Fruit fly (Drosophila melanogaster): ENCODE data around the gene 5-HT2A.

5-HT2A gene

DNA sequence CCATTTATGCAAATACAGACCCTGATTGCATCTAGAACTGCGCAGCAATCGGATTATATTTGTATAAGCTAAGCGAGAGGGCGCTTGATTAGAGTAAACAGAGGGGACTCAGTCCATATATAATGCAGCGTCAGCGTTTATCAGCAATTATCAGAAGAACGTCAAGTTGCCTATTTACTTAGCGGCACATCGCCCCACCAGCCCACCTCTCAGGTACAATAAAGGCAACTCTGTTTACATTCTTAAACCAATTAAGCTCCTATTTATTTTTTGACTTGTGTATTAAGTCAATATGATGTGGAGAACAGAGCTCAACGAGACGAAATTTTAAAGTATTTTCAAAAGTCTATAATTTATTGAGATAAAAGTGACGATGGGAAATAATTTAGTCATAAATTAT lies 52.3 kb downstream of the 5-HT2A start (continued):
- TF ChIP-seq Hmr (GFP tag; optimal IDR thresholded peaks at IDR 0.05) = peak; percentile 90
- no peak for TF ChIP-seq Hmx (GFP tag; optimal IDR thresholded peaks at IDR 0.05)
- peak; percentile 91 for TF ChIP-seq CG10654 (GFP tag; optimal IDR thresholded peaks at IDR 0.05)
- peak; percentile 42 for TF ChIP-seq phol (tag; optimal IDR thresholded peaks at IDR 0.05)
- TF ChIP-seq MTF-1 (GFP tag; optimal IDR thresholded peaks at IDR 0.05; ENCODE audit: borderline replicate concordance) = peak; percentile 96
- TF ChIP-seq vvl (GFP tag; IDR thresholded peaks at IDR 0.05) = peak; percentile 72
- peak; percentile 90 for TF ChIP-seq Fer1 (GFP tag; optimal IDR thresholded peaks at IDR 0.05)
- no peak for TF ChIP-seq ap (GFP tag; IDR thresholded peaks at IDR 0.05)
- TF ChIP-seq pan (optimal IDR thresholded peaks at IDR 0.05) = no peak
- TF ChIP-seq pan (GFP tag; optimal IDR thresholded peaks at IDR 0.05 in 1 of 2, IDR thresholded peaks at IDR 0.05 in 1 of 2) = peak in 1 of 2 experiments; percentile 68
- TF ChIP-seq CG17328 (GFP tag; IDR thresholded peaks at IDR 0.05) = no peak
- TF ChIP-seq CG30020 (tag; optimal IDR thresholded peaks at IDR 0.05) = peak; percentile 24
- TF ChIP-seq HLH3B (GFP tag; IDR thresholded peaks at IDR 0.05) = peak; percentile 86; the same call in 1 of the 2 replicates
- TF ChIP-seq Doc2 (GFP tag; IDR thresholded peaks at IDR 0.05) = no peak
- peak; percentile 3 for TF ChIP-seq Lhr (GFP tag; optimal IDR thresholded peaks at IDR 0.05)
- TF ChIP-seq run (tag; optimal IDR thresholded peaks at IDR 0.05) = peak; percentile 58
- TF ChIP-seq sens-2 (GFP tag; IDR thresholded peaks at IDR 0.05) = no peak
- peak; percentile 48 for TF ChIP-seq CG34376 (GFP tag; optimal IDR thresholded peaks at IDR 0.05)
- TF ChIP-seq Max (GFP tag; optimal IDR thresholded peaks at IDR 0.05) = peak; percentile 89
- TF ChIP-seq CG1792 (GFP tag; optimal IDR thresholded peaks at IDR 0.05) = peak; percentile 94
- peak; percentile 44; the same call in 1 of the 2 replicates for TF ChIP-seq CG5953 (GFP tag; IDR thresholded peaks at IDR 0.05)
- TF ChIP-seq org-1 (GFP tag; optimal IDR thresholded peaks at IDR 0.05) = peak; percentile 83
- TF ChIP-seq danr (GFP tag; IDR thresholded peaks at IDR 0.05) = peak; percentile 60; the same call in 1 of the 2 replicates
- no peak for TF ChIP-seq CG9932 (GFP tag; IDR thresholded peaks at IDR 0.05)
- no peak for TF ChIP-seq zfh2 (GFP tag; optimal IDR thresholded peaks at IDR 0.05)
- TF ChIP-seq ci (GFP tag; IDR thresholded peaks at IDR 0.05) = peak; percentile 69; the same call in 1 of the 3 replicates
- TF ChIP-seq CG1647 (GFP tag; optimal IDR thresholded peaks at IDR 0.05) = peak; percentile 88
- TF ChIP-seq tll (GFP tag; optimal IDR thresholded peaks at IDR 0.05) = no peak
- TF ChIP-seq Fer2 (tag; optimal IDR thresholded peaks at IDR 0.05) = peak; percentile 83
- peak; percentile 92 for TF ChIP-seq CG6813 (GFP tag; optimal IDR thresholded peaks at IDR 0.05)
- TF ChIP-seq CG2875 (GFP tag; optimal IDR thresholded peaks at IDR 0.05) = peak; percentile 91
- peak; percentile 62 for TF ChIP-seq disco-r (GFP tag; optimal IDR thresholded peaks at IDR 0.05)
- no peak for TF ChIP-seq CG14050 (GFP tag; IDR thresholded peaks at IDR 0.05)
- TF ChIP-seq slbo (GFP tag; IDR thresholded peaks at IDR 0.05) = no peak
- peak; percentile 50 for TF ChIP-seq Med (GFP tag)
- peak; percentile 45; the same call in 1 of the 2 replicates for TF ChIP-seq CG32772 (GFP tag; IDR thresholded peaks at IDR 0.05)
- TF ChIP-seq CG33213 (GFP tag; optimal IDR thresholded peaks at IDR 0.05) = peak; percentile 74
- TF ChIP-seq Sox100B (GFP tag; optimal IDR thresholded peaks at IDR 0.05) = peak; percentile 92
- TF ChIP-seq CG15073 (GFP tag; optimal IDR thresholded peaks at IDR 0.05) = no peak
- 0 out of 3 replicates have a peak, but pooled peaks have one; percentile 10 for TF ChIP-seq ken (GFP tag; IDR thresholded peaks at IDR 0.05)

DNA sequence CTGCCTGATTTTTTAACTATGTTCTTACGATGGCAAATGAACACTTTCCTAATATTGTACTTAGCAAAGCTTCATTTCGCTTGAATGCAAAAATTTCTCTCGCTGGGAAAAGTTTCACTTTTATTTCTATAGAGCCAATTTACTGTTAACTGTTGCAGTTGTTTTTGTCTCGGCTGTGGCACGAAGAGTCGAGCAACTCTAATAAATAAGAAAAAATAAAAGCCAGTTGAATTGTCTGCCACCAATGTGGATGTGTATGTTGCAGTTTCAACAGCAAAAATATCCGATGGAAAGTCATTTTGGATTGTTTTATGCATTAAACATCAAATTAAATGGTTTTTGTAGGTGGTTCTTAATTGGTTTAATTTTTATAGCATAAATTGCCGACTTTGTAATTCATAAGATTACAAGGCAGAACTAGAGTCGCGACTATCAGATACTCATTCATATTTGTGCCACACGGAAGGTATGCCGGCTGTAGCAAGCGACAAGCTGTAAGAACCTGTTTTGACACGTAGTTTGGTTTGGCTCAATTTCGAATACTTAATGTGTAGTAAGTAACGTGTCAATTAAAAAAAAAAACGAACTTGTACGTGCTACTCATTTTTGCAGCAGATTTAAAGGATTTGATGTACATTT lies 53.5 kb downstream of the 5-HT2A start:
- TF ChIP-seq E2f2 (GFP tag; IDR thresholded peaks at IDR 0.05) (no peak), Bgb (GFP tag; IDR thresholded peaks at IDR 0.05; ENCODE audit: partially characterized antibody) (peak; percentile 54; the same call in 1 of the 2 replicates), ara (GFP tag; IDR thresholded peaks at IDR 0.05) (no peak), nerfin-2 (GFP tag; IDR thresholded peaks at IDR 0.05; ENCODE audit: partially characterized antibody) (peak; percentile 72), CG7963 (GFP tag; IDR thresholded peaks at IDR 0.05; ENCODE audit: partially characterized antibody) (0 out of 3 replicates have a peak, but pooled peaks have one; percentile 25), CG1832 (GFP tag; optimal IDR thresholded peaks at IDR 0.05) (no peak), tna (GFP tag; IDR thresholded peaks at IDR 0.05; ENCODE audit: partially characterized antibody) (peak; percentile 84), fu2 (GFP tag; optimal IDR thresholded peaks at IDR 0.05) (no peak), CG12744 (GFP tag; optimal IDR thresholded peaks at IDR 0.05) (no peak), mld (GFP tag; IDR thresholded peaks at IDR 0.05; ENCODE audit: partially characterized antibody) (peak; percentile 75), ato (GFP tag; IDR thresholded peaks at IDR 0.05; ENCODE audit: partially characterized antibody) (peak; percentile 78), hb (GFP tag; IDR thresholded peaks at IDR 0.05; ENCODE audit: partially characterized antibody) (peak; percentile 64; the same call in 1 of the 3 replicates)
